Worm (Caenorhabditis elegans): ENCODE data around the gene C55A6.1.

DNA sequence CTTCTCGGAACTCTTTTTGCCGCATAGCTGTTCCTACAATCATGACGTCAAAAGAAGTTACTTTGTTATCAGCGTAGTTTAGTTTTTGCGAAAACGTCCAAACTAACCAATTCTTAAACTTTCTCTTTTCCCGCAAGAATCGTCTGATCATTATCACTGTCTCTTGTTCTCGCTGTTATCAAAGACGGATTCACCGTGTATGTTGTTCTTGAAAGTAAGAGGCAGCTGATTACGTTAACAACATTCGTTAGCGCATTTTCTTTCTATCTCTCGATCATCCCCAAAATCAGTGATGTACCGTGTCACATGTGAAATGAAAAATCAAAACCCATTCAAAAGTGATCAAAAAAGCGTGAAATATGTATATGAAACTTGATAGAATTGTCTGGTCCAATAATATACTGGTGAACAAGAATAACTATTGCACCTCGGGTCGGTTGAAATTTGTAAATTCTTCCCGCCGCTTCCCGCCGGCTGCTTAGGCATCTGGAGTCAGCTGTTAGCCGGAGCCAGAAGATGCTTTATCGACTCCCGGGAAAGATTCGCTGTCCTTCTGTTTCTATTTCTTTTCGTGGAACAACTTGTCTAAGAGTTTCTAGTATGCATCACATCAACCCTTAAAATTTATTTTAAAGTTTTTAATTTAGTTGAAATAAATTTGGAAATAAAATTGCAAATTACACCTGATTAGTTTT is 29.9 kb upstream of the C55A6.1 start:
- TF ChIP-seq dao-5 (tag; optimal IDR thresholded peaks at IDR 0.05) (no peak), him-1 (tag; optimal IDR thresholded peaks at IDR 0.05) (no peak), W03F9.2 (tag; optimal IDR thresholded peaks at IDR 0.05) (no peak)

All from whole organism, L4/young adult.